Fruit fly (Drosophila melanogaster): ENCODE results near the gene lmgA.

The lmgA gene

DNA sequence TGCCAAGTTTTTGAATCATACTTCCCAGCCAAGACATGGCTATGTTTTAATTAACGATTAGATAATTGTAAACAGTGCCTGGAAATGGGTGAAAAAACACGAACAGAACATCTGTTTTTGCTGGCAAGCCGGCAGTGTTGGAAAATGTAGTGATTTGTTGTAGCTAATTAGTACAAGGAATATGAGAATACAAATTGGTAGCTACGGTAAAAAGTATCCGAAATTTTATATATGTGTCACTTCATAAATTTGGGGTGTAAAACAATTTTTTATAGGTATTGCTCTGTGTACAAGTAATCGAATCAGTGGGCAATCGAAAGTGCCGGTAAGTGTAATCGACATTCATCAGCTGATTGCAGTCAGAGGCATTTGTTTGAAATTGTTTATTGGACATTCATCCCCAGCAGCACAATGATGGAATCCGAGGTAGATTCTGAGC is 11.1 kb downstream of the lmgA start, which contains the start of the genes mRpL51 and Uba4 (continued):
- TF ChIP-seq inv (GFP tag; IDR thresholded peaks at IDR 0.05; ENCODE audit: partially characterized antibody) (no peak), CG11695 (GFP tag; IDR thresholded peaks at IDR 0.05) (0 out of 3 replicates have a peak, but pooled peaks have one; percentile 35), pita (GFP tag; optimal IDR thresholded peaks at IDR 0.05) (no peak), cg (GFP tag; optimal IDR thresholded peaks at IDR 0.05) (no peak), Abd-B (GFP tag; optimal IDR thresholded peaks at IDR 0.05) (no peak), kay (GFP tag; optimal IDR thresholded peaks at IDR 0.05) (no peak), ato (GFP tag; IDR thresholded peaks at IDR 0.05; ENCODE audit: partially characterized antibody) (no peak), bbx (GFP tag; IDR thresholded peaks at IDR 0.05; ENCODE audit: partially characterized antibody) (peak; percentile 42; the same call in 1 of the 2 replicates), lilli (GFP tag; optimal IDR thresholded peaks at IDR 0.05) (peak; percentile 72), CG12769 (tag; optimal IDR thresholded peaks at IDR 0.05) (no peak), CG1233 (GFP tag; optimal IDR thresholded peaks at IDR 0.05) (no peak), CG6689 (GFP tag; IDR thresholded peaks at IDR 0.05) (no peak), TFAM (GFP tag; optimal IDR thresholded peaks at IDR 0.05) (no peak), CG14667 (GFP tag; IDR thresholded peaks at IDR 0.05) (no peak), E2f1 (GFP tag; IDR thresholded peaks at IDR 0.05) (no peak), Aef1 (GFP tag; IDR thresholded peaks at IDR 0.05) (no peak), CG30403 (GFP tag; optimal IDR thresholded peaks at IDR 0.05) (peak; percentile 53), nmo (GFP tag; optimal IDR thresholded peaks at IDR 0.05) (peak; percentile 30), cas (GFP tag; IDR thresholded peaks at IDR 0.05) (no peak), zen2 (GFP tag; IDR thresholded peaks at IDR 0.05; ENCODE audit: partially characterized antibody) (peak; percentile 72; the same call in 2 of the 3 replicates), sim (GFP tag; IDR thresholded peaks at IDR 0.05) (no peak), CG2712 (tag; optimal IDR thresholded peaks at IDR 0.05) (peak; percentile 53), p53 (GFP tag; optimal IDR thresholded peaks at IDR 0.05) (no peak), br (optimal IDR thresholded peaks at IDR 0.05) (no peak), CG14050 (GFP tag; IDR thresholded peaks at IDR 0.05) (no peak), CG8478 (optimal IDR thresholded peaks at IDR 0.05) (no peak), tx (GFP tag; optimal IDR thresholded peaks at IDR 0.05) (peak; percentile 33), CG1602 (GFP tag; optimal IDR thresholded peaks at IDR 0.05) (no peak), dm (GFP tag; optimal IDR thresholded peaks at IDR 0.05) (peak; percentile 63), pfk (GFP tag; optimal IDR thresholded peaks at IDR 0.05) (no peak), org-1 (GFP tag; optimal IDR thresholded peaks at IDR 0.05) (no peak), maf-S (GFP tag; optimal IDR thresholded peaks at IDR 0.05) (no peak), CG6765 (GFP tag; optimal IDR thresholded peaks at IDR 0.05) (no peak), CG9609 (GFP tag; optimal IDR thresholded peaks at IDR 0.05) (peak; percentile 40), CG2120 (GFP tag; optimal IDR thresholded peaks at IDR 0.05) (peak; percentile 66), en (GFP tag; optimal IDR thresholded peaks at IDR 0.05) (no peak), CG9797 (GFP tag; optimal IDR thresholded peaks at IDR 0.05) (no peak), Trl (optimal IDR thresholded peaks at IDR 0.05) (no peak), Trl (GFP tag; optimal IDR thresholded peaks at IDR 0.05) (peak; percentile 30), Elba2 (GFP tag; optimal IDR thresholded peaks at IDR 0.05) (peak; percentile 61), CG9817 (tag; optimal IDR thresholded peaks at IDR 0.05) (no peak), Nf-YA (GFP tag; IDR thresholded peaks at IDR 0.05) (no peak), ash1 (GFP tag; optimal IDR thresholded peaks at IDR 0.05) (no peak), CG2678 (tag; optimal IDR thresholded peaks at IDR 0.05) (no peak), CG6854 (GFP tag; optimal IDR thresholded peaks at IDR 0.05) (no peak), Dbx (GFP tag; IDR thresholded peaks at IDR 0.05) (no peak), Ptx1 (GFP tag; IDR thresholded peaks at IDR 0.05) (no peak), CG2875 (GFP tag; optimal IDR thresholded peaks at IDR 0.05) (no peak), CG10274 (GFP tag; optimal IDR thresholded peaks at IDR 0.05) (no peak), klu (GFP tag; IDR thresholded peaks at IDR 0.05) (no peak), mirr (GFP tag; optimal IDR thresholded peaks at IDR 0.05) (peak; percentile 56), ara (GFP tag; IDR thresholded peaks at IDR 0.05) (no peak), tll (GFP tag; optimal IDR thresholded peaks at IDR 0.05) (peak in 1 of 2 experiments; percentile 31)
